Fruit fly (Drosophila melanogaster) whole organism, adult: Measurements from ENCODE around the gene CG7739.

Experiments
- CG11617 ChIP-seq: fragments of 200-800 bp; sonication (Bioruptor generic); optimal IDR thresholded peaks from 2 replicates; lab custom pipeline; 2017; ENCODE audit warnings: mild to moderate bottlenecking, missing biosample characterization, missing genetic modification reagents, missing genetic modification characterization
- CG33017 ChIP-seq: fragments of 200-800 bp; sonication (Bioruptor generic); optimal IDR thresholded peaks from 2 replicates; lab custom pipeline; 2018; ENCODE audit warnings: missing biosample characterization, mild to moderate bottlenecking, missing genetic modification characterization, moderate library complexity
- CG5204 ChIP-seq: fragments of 200-800 bp; sonication (Bioruptor generic); optimal IDR thresholded peaks from 2 replicates; lab custom pipeline; 2016; ENCODE audit warnings: missing biosample characterization, missing genetic modification characterization
- CG7045 ChIP-seq: fragments of 200-800 bp; sonication (Bioruptor generic); optimal IDR thresholded peaks from 2 replicates; lab custom pipeline; 2017; ENCODE audit warnings: missing biosample characterization, mild to moderate bottlenecking, missing genetic modification characterization
- Clk ChIP-seq: fragments of 200-800 bp; sonication (Bioruptor generic); optimal IDR thresholded peaks from 2 replicates; lab custom pipeline; 2017; ENCODE audit warnings: missing biosample characterization, missing genetic modification characterization
- bab1 ChIP-seq: fragments of 200-800 bp; sonication (Bioruptor generic); optimal IDR thresholded peaks from 3 replicates; lab custom pipeline; 2019; ENCODE audit warnings: missing biosample characterization, mild to moderate bottlenecking, missing genetic modification characterization, moderate library complexity
- kay ChIP-seq: fragments of 200-800 bp; sonication (Bioruptor generic); peaks from one replicate; lab custom pipeline; 2016; ENCODE audit warnings: missing biosample characterization, missing genetic modification characterization, borderline replicate concordance
- tj ChIP-seq: fragments of 200-800 bp; sonication (Bioruptor generic); optimal IDR thresholded peaks from 3 replicates; lab custom pipeline; 2017; ENCODE audit warnings: missing biosample characterization, mild to moderate bottlenecking, missing genetic modification characterization, moderate library complexity
- toe ChIP-seq: fragments of 200-800 bp; sonication (Bioruptor generic); optimal IDR thresholded peaks from 2 replicates; lab custom pipeline; 2016; ENCODE audit warnings: missing biosample characterization, missing genetic modification characterization

DNA sequence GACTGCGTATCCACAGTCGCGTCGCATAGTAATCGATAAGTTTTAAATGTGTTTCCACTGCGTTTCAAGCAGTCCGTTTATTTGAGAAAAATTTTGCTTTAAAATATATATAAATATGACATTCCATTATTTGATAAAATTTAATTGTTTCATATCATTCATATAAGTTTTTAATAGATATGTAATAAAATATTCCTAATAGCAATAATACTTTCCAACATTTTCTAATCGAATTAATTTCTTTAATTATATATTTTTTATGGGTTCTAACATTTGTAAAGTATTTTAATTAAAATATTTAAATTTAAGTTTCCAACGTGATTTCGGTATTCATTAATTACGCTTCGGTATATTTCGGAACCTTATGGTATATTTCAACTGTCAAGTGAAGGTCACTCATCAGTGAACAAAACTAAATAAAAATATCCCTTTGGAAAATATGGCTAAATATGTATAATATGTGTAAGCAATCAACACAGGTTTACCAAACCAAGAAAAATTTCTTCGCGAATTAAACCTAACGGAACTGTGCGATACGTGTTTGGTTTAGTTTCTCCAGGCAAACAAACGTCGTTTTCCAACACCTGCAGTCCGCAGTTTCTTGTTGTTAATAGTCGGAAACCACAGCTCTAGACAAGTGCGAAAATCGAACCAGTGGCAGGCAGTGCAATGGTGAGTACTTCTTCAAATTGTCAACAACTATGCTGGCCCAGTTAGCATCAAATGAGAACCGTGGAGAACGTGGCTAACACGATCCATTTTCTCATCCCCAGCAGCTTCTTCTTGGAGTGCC, at the start of gene CG7739, which contains the start of gene SCCRO:
- TF ChIP-seq toe (no peak), CG7045 (GFP tag; lab: Kevin White, UChicago) (peak; percentile 39), CG33017 (tag; lab: Kevin White, UChicago) (peak; percentile 60), CG11617 (GFP tag; lab: Kevin White, UChicago) (peak; percentile 46), kay (peak; percentile 94), CG5204 (GFP tag; lab: Kevin White, UChicago) (no peak), Clk (GFP tag; lab: Kevin White, UChicago) (no peak), tj (GFP tag; lab: Kevin White, UChicago) (no peak), bab1 (GFP tag; lab: Kevin White, UChicago) (peak; percentile 45)
